Worm (Caenorhabditis elegans): ENCODE measurements around the gene Y62F5A.10.
"Not testable (repeated sequence)": the region's sequence is repeated elsewhere in the genome, so short reads cannot be mapped to it uniquely, and the experiment has no call there.

The Y62F5A.10 gene

DNA sequence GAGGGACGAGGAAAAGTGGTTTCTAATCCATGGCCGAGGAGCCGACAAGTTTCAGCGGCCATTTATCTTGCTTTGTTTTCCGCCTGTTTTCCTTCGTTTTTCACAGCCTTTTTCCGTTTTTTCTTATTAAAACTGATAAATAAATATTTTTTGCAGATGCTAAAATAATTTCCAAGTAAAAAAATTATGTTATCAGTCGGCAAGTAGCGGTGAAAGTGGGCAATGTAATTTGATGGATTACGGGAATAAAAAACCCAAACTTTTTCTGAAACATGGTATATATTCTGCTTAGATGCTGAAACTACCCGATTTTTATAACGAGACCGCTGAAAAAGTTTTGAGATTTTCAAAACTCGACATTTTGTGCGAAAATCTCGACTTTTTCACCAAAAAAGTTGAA lies 30.6 kb downstream of the Y62F5A.10 start, which contains the start of gene dhgd-1:
Gene dhgd-1, minus strand, starts transcription at position 101 of the 400 bp plus-strand sequence.
- TF ChIP-seq madf-9 (GFP tag; conservative IDR thresholded peaks at IDR 0.05); Y75B8A.6 (GFP tag; IDR thresholded peaks at IDR 0.05); dmd-9 (GFP tag; IDR thresholded peaks at IDR 0.05): not testable (repeated sequence)

DNA sequence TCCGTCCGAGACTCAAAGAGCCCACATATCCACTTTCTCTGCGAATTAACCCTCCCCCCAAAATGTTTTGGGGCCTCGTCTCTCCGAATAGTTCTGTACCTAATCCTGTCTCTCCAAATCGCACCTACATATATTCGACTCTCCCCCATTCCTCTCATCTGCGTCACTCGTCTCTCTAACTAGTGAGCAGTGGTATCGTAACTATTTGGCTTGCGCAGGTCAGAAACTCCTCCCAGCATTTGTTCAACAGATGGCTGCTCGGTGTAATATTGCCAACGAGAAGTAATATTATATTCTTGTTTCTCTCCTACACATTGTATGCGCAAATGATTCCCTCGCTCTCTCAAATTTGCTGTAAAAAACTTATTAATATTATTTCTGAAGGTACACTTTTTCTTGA lies 34.2 kb downstream of the Y62F5A.10 start, which contains the start of gene F54D5.24:
Gene F54D5.24, plus strand, starts transcription at position 316 of the 400 bp plus-strand sequence.
- TF ChIP-seq zip-2 (tag; optimal IDR thresholded peaks at IDR 0.05) (no peak), zip-11 (GFP tag; IDR thresholded peaks at IDR 0.05) (no peak), set-16 (GFP tag; IDR thresholded peaks at IDR 0.05) (no peak), nhr-111 (GFP tag; optimal IDR thresholded peaks at IDR 0.05) (no peak)

DNA sequence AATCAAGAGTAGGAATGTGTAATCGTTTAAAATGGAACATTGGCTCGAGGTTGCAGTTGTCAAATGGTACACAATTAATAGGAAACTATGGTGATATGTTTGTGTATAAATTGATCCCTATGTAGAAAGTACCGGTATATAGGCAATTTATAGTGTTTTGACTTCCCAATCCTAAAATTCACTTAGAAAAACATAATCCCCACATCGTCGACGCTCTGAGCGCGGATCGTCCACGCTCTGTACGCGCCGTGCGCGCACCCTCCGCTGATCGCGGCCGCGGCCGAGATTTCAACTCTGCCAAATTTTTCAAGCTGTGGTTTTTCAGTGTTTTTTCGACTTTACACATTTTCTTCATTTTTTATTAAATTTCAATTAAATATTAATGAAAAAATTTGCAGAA lies 34.9 kb downstream of the Y62F5A.10 start, which contains the start of gene F54D5.17:
Gene F54D5.17, plus strand, starts transcription at position 301 of the 400 bp plus-strand sequence.
- no peak for TF ChIP-seq ceh-20 (GFP tag; IDR thresholded peaks at IDR 0.05)
- TF ChIP-seq set-16 (GFP tag; IDR thresholded peaks at IDR 0.05), result peak; percentile 15; the same call in 1 of the 2 replicates

DNA sequence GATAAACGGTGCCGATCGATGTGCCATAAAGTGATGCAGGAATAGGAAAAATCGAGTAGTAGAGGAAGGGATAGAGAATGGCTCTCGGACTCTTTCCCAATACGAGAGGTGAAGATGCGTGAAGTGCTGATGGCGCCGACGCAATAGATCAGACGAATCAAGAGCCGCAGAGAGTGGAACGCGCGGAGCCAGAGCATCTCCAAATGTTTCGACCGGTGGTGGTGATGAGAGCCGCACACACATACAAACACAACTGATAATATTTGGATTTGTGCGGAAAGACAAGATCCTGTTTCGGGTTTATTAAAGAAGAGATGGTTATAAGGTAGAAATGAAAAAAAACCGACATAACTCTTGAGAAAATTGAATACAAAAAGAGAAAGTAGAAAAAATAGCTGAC lies 42.7 kb downstream of the Y62F5A.10 start, which contains the start of gene F54D5.15:
Gene F54D5.15, minus strand, starts transcription at position 101 of the 400 bp plus-strand sequence.
- no peak for TF ChIP-seq nhr-25 (tag; optimal IDR thresholded peaks at IDR 0.05; ENCODE audit: borderline replicate concordance, insufficient read depth)
- TF ChIP-seq mxl-2 (GFP tag; conservative IDR thresholded peaks at IDR 0.05), result no peak
- no peak for TF ChIP-seq hlh-30 (tag; optimal IDR thresholded peaks at IDR 0.05; ENCODE audit: insufficient read depth)
- no peak for TF ChIP-seq lin-13 (GFP tag; optimal IDR thresholded peaks at IDR 0.05)
- no peak for TF ChIP-seq pqm-1 (tag; optimal IDR thresholded peaks at IDR 0.05)
- TF ChIP-seq ctbp-1 (GFP tag; IDR thresholded peaks at IDR 0.05), result no peak
- TF ChIP-seq ZK546.5 (tag; optimal IDR thresholded peaks at IDR 0.05), result no peak
- no peak for TF ChIP-seq Y75B8A.6 (GFP tag; IDR thresholded peaks at IDR 0.05)
- TF ChIP-seq ceh-32 (tag; optimal IDR thresholded peaks at IDR 0.05; ENCODE audit: poor library complexity), result no peak

DNA sequence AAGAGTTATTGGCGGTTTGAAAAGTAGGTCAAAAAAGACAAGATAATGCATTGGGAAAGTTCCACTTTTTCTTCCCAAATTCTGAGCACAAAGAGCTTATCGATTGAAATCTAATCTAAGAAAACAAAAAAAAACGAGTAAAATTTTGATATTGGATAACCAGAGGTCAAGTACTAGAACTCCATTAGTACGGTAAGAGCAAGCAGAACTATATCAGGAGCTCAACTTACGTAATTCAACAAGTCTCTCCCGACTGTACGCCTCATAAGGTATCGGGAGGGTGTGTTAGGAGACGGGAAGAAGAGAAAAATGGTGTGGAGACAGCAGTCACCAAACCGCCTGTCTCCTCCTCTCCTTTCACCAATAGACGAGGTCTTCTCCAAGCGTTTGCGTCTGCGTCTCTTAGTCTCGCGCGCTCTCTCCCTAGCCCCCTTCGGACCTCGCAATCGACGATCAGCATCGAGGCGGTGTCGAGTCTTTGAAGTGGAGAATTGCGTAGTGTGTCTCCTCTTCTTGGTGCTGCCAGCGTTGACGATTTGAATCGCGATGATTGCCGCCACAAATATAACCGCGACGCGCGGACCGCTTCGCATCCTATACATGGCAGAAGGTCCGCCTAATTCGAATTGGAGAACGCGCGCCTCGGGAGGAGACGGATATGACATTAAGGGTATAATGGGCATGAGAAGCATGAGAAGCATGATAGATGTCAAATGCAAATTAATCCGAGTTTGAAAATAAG lies 45.7 kb downstream of the Y62F5A.10 start, which contains the start of gene F54D5.5:
Gene F54D5.5, minus strand, starts transcription at position 51 of the 742 bp plus-strand sequence.
- TF ChIP-seq lim-7 (GFP tag; IDR thresholded peaks at IDR 0.05) (no peak), nhr-77 (tag; optimal IDR thresholded peaks at IDR 0.05) (no peak), aha-1 (tag) (peak; percentile 43), saeg-2 (GFP tag; IDR thresholded peaks at IDR 0.05) (no peak), ceh-62 (tag; optimal IDR thresholded peaks at IDR 0.05) (no peak), Y48G9A.11 (GFP tag; IDR thresholded peaks at IDR 0.05) (no peak), F26F4.8 (GFP tag; conservative IDR thresholded peaks at IDR 0.05) (no peak), ceh-32 (tag; optimal IDR thresholded peaks at IDR 0.05; ENCODE audit: poor library complexity) (no peak), zag-1 (tag; optimal IDR thresholded peaks at IDR 0.05) (no peak), tra-1 (GFP tag; IDR thresholded peaks at IDR 0.05) (no peak), sdz-12 (GFP tag; optimal IDR thresholded peaks at IDR 0.05) (no peak), Y75B8A.6 (GFP tag; IDR thresholded peaks at IDR 0.05) (no peak), cey-2 (tag; optimal IDR thresholded peaks at IDR 0.05; ENCODE audit: borderline replicate concordance, insufficient read depth) (no peak), nhr-76 (tag; optimal IDR thresholded peaks at IDR 0.05) (no peak), lin-13 (GFP tag; optimal IDR thresholded peaks at IDR 0.05) (no peak), set-16 (GFP tag; IDR thresholded peaks at IDR 0.05) (peak; percentile 68), lin-15B (tag; optimal IDR thresholded peaks at IDR 0.05) (no peak), unc-130 (GFP tag; optimal IDR thresholded peaks at IDR 0.05) (no peak), daf-19 (GFP tag; conservative IDR thresholded peaks at IDR 0.05) (no peak), mdt-29 (GFP tag; IDR thresholded peaks at IDR 0.05) (no peak), hlh-11 (tag; optimal IDR thresholded peaks at IDR 0.05) (no peak), Y5F2A.4 (GFP tag; optimal IDR thresholded peaks at IDR 0.05) (no peak), snpc-4 (tag; optimal IDR thresholded peaks at IDR 0.05) (no peak), F10B5.3 (tag; optimal IDR thresholded peaks at IDR 0.05) (no peak), spr-3 (GFP tag; optimal IDR thresholded peaks at IDR 0.05) (no peak), rbr-2 (tag; optimal IDR thresholded peaks at IDR 0.05) (no peak), T20F7.1 (GFP tag; optimal IDR thresholded peaks at IDR 0.05) (no peak), php-3 (GFP tag; IDR thresholded peaks at IDR 0.05) (no peak), hif-1 (tag; optimal IDR thresholded peaks at IDR 0.05) (no peak)
